Fruit fly (Drosophila melanogaster) whole organism: ENCODE measurements around the gene CG1638.

Experiments used
- CG8478 ChIP-seq: fragments of >200 bp; optimal IDR thresholded peaks from 2 replicates; lab custom pipeline; 2018; ENCODE audit warnings: inconsistent platforms
- Dll ChIP-seq: fragments of >200 bp; optimal IDR thresholded peaks from 2 replicates; lab custom pipeline; 2017
- EcR ChIP-seq, 2 experiments: fragments of >200 bp; optimal IDR thresholded peaks; 2 replicates each; lab custom pipeline; 2017; ENCODE audit warnings: missing biosample characterization in 2 of 2, missing genetic modification characterization in 2 of 2, missing genetic modification reagents in 2 of 2
- pan ChIP-seq: fragments of >200 bp; optimal IDR thresholded peaks from 2 replicates; lab custom pipeline; 2017
- psq ChIP-seq: fragments of >200 bp; optimal IDR thresholded peaks from 2 replicates; lab custom pipeline; 2017
- usp ChIP-seq: fragments of >200 bp; optimal IDR thresholded peaks from 2 replicates; lab custom pipeline; 2017; ENCODE audit warnings: missing biosample characterization, missing genetic modification characterization, mixed read lengths

CG1638 gene

dm6 chr3R:31621814-31622213, 31.4 kb downstream of the CG1638 start, which contains the start of gene kek6:
Gene kek6, plus strand, starts transcription at chr3R:31622136.
- TF ChIP-seq psq (no peak), Dll (lab: Kevin White, UChicago) (no peak), EcR (GFP tag; optimal IDR thresholded peaks at IDR 0.05; lab: Kevin White, UChicago) (no peak), usp (GFP tag; lab: Kevin White, UChicago) (no peak), pan (lab: Kevin White, UChicago) (no peak), CG8478 (lab: Kevin White, UChicago) (no peak)

- TF ChIP-seq pan (lab: Kevin White, UChicago), result no peak
- no peak for TF ChIP-seq Dll (lab: Kevin White, UChicago)
- TF ChIP-seq CG8478 (lab: Kevin White, UChicago), result no peak
- TF ChIP-seq EcR (GFP tag; optimal IDR thresholded peaks at IDR 0.05; lab: Kevin White, UChicago), result no peak
- TF ChIP-seq usp (GFP tag; lab: Kevin White, UChicago), result no peak
- TF ChIP-seq psq, result no peak
These were observed 32.3 kb downstream of the CG1638 start for dm6 chr3R:31622648-31623047.

dm6 chr3R:31626237-31626636, 35.9 kb downstream of the CG1638 start:
- TF ChIP-seq Dll (lab: Kevin White, UChicago) (no peak), CG8478 (lab: Kevin White, UChicago) (no peak)

- no peak for TF ChIP-seq usp (GFP tag; lab: Kevin White, UChicago)
- no peak for TF ChIP-seq CG8478 (lab: Kevin White, UChicago)
- no peak for TF ChIP-seq Dll (lab: Kevin White, UChicago)
- TF ChIP-seq pan (lab: Kevin White, UChicago), result no peak
- no peak for TF ChIP-seq EcR (GFP tag; optimal IDR thresholded peaks at IDR 0.05; lab: Kevin White, UChicago)
- no peak for TF ChIP-seq psq
These were observed 36.8 kb downstream of the CG1638 start for dm6 chr3R:31627186-31627585.

dm6 chr3R:31630376-31630775, 40.0 kb downstream of the CG1638 start:
- no peak for TF ChIP-seq pan (lab: Kevin White, UChicago)
- TF ChIP-seq CG8478 (lab: Kevin White, UChicago), result no peak

dm6 chr3R:31632316-31632715, 41.9 kb downstream of the CG1638 start:
- no peak for TF ChIP-seq pan (lab: Kevin White, UChicago)
- TF ChIP-seq Dll (lab: Kevin White, UChicago), result no peak
- TF ChIP-seq psq, result no peak
- no peak for TF ChIP-seq EcR (GFP tag; optimal IDR thresholded peaks at IDR 0.05; lab: Kevin White, UChicago)
- TF ChIP-seq usp (GFP tag; lab: Kevin White, UChicago), result no peak
- no peak for TF ChIP-seq CG8478 (lab: Kevin White, UChicago)

- TF ChIP-seq psq (no peak), EcR (GFP tag; optimal IDR thresholded peaks at IDR 0.05; lab: Kevin White, UChicago) (no peak), CG8478 (lab: Kevin White, UChicago) (no peak), usp (GFP tag; lab: Kevin White, UChicago) (no peak), pan (lab: Kevin White, UChicago) (no peak), Dll (lab: Kevin White, UChicago) (no peak)
These were observed 46.1 kb downstream of the CG1638 start for dm6 chr3R:31636501-31636900.
